Worm (Caenorhabditis elegans): ENCODE measurements around the gene cyld-1.
A peak's percentile ranks its signal among the peaks of the same experiment; 100 is the strongest.

The cyld-1 gene

ce11 chrIII:9849950-9850349 is 60.5 kb downstream of the cyld-1 start (continued):
- TF ChIP-seq Y116A8C.19 (tag; optimal IDR thresholded peaks at IDR 0.05; ENCODE audit: borderline replicate concordance): no peak
- TF ChIP-seq nhr-84 (tag; optimal IDR thresholded peaks at IDR 0.05): no peak
- TF ChIP-seq ama-1 (optimal IDR thresholded peaks at IDR 0.05): no peak
- no peak for TF ChIP-seq lin-13 (GFP tag; optimal IDR thresholded peaks at IDR 0.05)
- no peak for TF ChIP-seq egl-13 (tag; optimal IDR thresholded peaks at IDR 0.05)
- TF ChIP-seq vab-15 (tag; optimal IDR thresholded peaks at IDR 0.05): no peak
- TF ChIP-seq sptf-1 (tag; optimal IDR thresholded peaks at IDR 0.05): no peak
- TF ChIP-seq ztf-4 (tag; optimal IDR thresholded peaks at IDR 0.05): no peak

ce11 chrIII:9849111-9849510 is 61.3 kb downstream of the cyld-1 start:
- TF ChIP-seq nhr-85 (tag) (peak; percentile 71), isw-1 (GFP tag; IDR thresholded peaks at IDR 0.05) (0 out of 2 replicates have a peak, but pooled peaks have one; percentile 3)
